Worm (Caenorhabditis elegans) whole organism, early embryonic: ENCODE measurements around the gene meg-4.

Experiments used
- B0310.2 ChIP-seq: sonication (generic microtip); optimal IDR thresholded peaks from 2 replicates; lab custom pipeline; 2016; ENCODE audit warnings: mild to moderate bottlenecking, missing genetic modification characterization, missing compliant biosample characterization
- F13C5.2 ChIP-seq: sonication (generic microtip); optimal IDR thresholded peaks from 2 replicates; lab custom pipeline; 2017; ENCODE audit warnings: mild to moderate bottlenecking, missing genetic modification characterization, inconsistent platforms, missing compliant biosample characterization
- aly-1 ChIP-seq: sonication (generic microtip); optimal IDR thresholded peaks from 2 replicates; lab custom pipeline; 2016; ENCODE audit warnings: missing genetic modification characterization, missing compliant biosample characterization
- ama-1 ChIP-seq: fragments of 150-350 bp; optimal IDR thresholded peaks from 2 replicates; lab custom pipeline; 2014
- ceh-13 ChIP-seq: fragments of 200-800 bp; sonication (Bioruptor generic); optimal IDR thresholded peaks from 2 replicates; lab custom pipeline; 2018; ENCODE audit warnings: mild to moderate bottlenecking, missing genetic modification characterization, missing compliant biosample characterization
- ceh-36 ChIP-seq: sonication (generic microtip); optimal IDR thresholded peaks from 2 replicates; lab custom pipeline; 2016; ENCODE audit warnings: missing genetic modification characterization, inconsistent platforms, missing compliant biosample characterization
- ets-7 ChIP-seq: sonication (generic microtip); optimal IDR thresholded peaks from 2 replicates; lab custom pipeline; 2016; ENCODE audit warnings: missing genotype, missing genetic modification characterization, missing compliant biosample characterization
- flt-1 ChIP-seq: fragments of 200-800 bp; sonication (Bioruptor generic); IDR thresholded peaks from 2 replicates; pipeline ENCODE4 v1.3.6; 2022; ENCODE audit warnings: missing genetic modification characterization, missing compliant biosample characterization
- hmbx-1 ChIP-seq: sonication (generic microtip); optimal IDR thresholded peaks from 2 replicates; lab custom pipeline; 2016; ENCODE audit warnings: mild to moderate bottlenecking, missing genetic modification characterization, missing compliant biosample characterization
- hmg-4 ChIP-seq: fragments of 200-800 bp; sonication (Bioruptor generic); optimal IDR thresholded peaks from 2 replicates; lab custom pipeline; 2018; ENCODE audit warnings: mild to moderate bottlenecking, missing genetic modification characterization, missing compliant biosample characterization
- hnd-1 ChIP-seq: sonication (generic microtip); optimal IDR thresholded peaks from 2 replicates; lab custom pipeline; 2016; ENCODE audit warnings: missing genetic modification characterization, missing compliant biosample characterization
- sea-1 ChIP-seq: fragments of 200-800 bp; sonication (Bioruptor generic); conservative IDR thresholded peaks from 2 replicates; pipeline ENCODE4 v1.3.6; 2022; ENCODE audit warnings: missing genetic modification characterization, missing compliant biosample characterization
- tbx-37 ChIP-seq: fragments of 200-800 bp; sonication (Bioruptor generic); conservative IDR thresholded peaks from 2 replicates; pipeline ENCODE4 v1.3.6; 2022; ENCODE audit warnings: missing genetic modification reagents, missing genetic modification characterization, missing compliant biosample characterization
- tra-4 ChIP-seq: sonication (generic microtip); optimal IDR thresholded peaks from 2 replicates; lab custom pipeline; 2017; ENCODE audit warnings: missing genetic modification characterization, missing compliant biosample characterization

DNA sequence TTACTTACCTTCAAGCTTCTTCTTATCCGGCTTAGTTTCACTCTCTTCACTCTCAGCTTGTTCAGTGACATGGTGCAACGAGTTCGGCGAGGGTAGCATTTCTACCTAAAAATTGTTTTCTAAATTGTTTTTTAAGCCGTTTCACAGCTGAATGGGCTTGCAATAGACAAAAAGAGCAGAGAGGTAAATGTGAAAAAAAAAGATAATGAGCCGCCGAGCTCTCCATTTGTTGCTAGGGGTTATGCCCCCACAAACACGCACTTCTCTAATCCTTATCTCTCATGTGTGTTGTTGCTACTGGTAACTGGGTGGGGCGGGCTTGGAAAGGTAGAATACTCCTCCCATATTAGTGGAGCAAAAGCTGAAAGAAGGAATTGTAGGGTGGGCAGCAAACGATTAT is 21.1 kb downstream of the meg-4 start, which contains the start of gene C36C9.5:
- no peak for TF ChIP-seq ceh-36
- no peak for TF ChIP-seq tra-4
- no peak for TF ChIP-seq F13C5.2 (tag; lab: Kevin White, UChicago)
- no peak for TF ChIP-seq ama-1
- no peak for TF ChIP-seq hmg-4 (GFP tag; lab: Kevin White, UChicago)
- TF ChIP-seq tbx-37 (GFP tag; lab: Robert Waterston, UW), result no peak
- TF ChIP-seq sea-1, result no peak
- no peak for TF ChIP-seq hnd-1 (tag; lab: Kevin White, UChicago)
- no peak for TF ChIP-seq B0310.2
- TF ChIP-seq hmbx-1 (tag; lab: Kevin White, UChicago), result no peak
- no peak for TF ChIP-seq flt-1 (GFP tag; lab: Robert Waterston, UW)
- TF ChIP-seq ceh-13 (GFP tag; lab: Kevin White, UChicago), result no peak
- TF ChIP-seq ets-7, result no peak
- no peak for TF ChIP-seq aly-1 (tag; lab: Kevin White, UChicago)
